Worm (Caenorhabditis elegans) whole organism, L4 larva: Measurements from ENCODE around the gene dohh-1.

Source experiments
- madf-9 ChIP-seq: fragments of 200-800 bp; sonication (Bioruptor generic); conservative IDR thresholded peaks from 2 replicates; pipeline ENCODE4 v1.3.6; 2022; ENCODE audit warnings: missing genetic modification reagents, missing genetic modification characterization, missing compliant biosample characterization
- pqm-1 ChIP-seq: sonication (generic microtip); optimal IDR thresholded peaks from 2 replicates; lab custom pipeline; 2017; ENCODE audit warnings: missing biosample characterization, missing genetic modification characterization
- zag-1 ChIP-seq: fragments of 150-350 bp; optimal IDR thresholded peaks from 2 replicates; lab custom pipeline; 2014; ENCODE audit warnings: missing biosample characterization, missing genetic modification characterization

- TF ChIP-seq madf-9 (GFP tag; lab: Robert Waterston, UW): no peak
- no peak for TF ChIP-seq pqm-1 (tag; lab: Kevin White, UChicago)
- TF ChIP-seq zag-1 (tag; lab: Kevin White, UChicago): no peak
These were observed 4.3 kb downstream of the dohh-1 start, which contains the start of gene algn-9 for ce11 chrII:10584036-10584435.
